Fruit fly (Drosophila melanogaster) whole organism, embryonic: ENCODE data around the gene sosie.

Experiments used
- Ada2b ChIP-seq: fragments of 200-800 bp; sonication (Bioruptor generic); IDR thresholded peaks from 2 replicates; pipeline ENCODE4 v1.3.6; 2022; ENCODE audit warnings: missing biosample characterization, missing genetic modification characterization
- CG10209 ChIP-seq: fragments of 200-800 bp; sonication (Bioruptor generic); optimal IDR thresholded peaks from 3 replicates; lab custom pipeline; 2017; ENCODE audit warnings: missing biosample characterization, mild to moderate bottlenecking, missing genetic modification characterization, missing genetic modification reagents
- CG1024 ChIP-seq: fragments of 200-800 bp; sonication (Bioruptor generic); IDR thresholded peaks from 2 replicates; pipeline ENCODE4 v1.3.6; 2022; ENCODE audit warnings: missing biosample characterization, missing genetic modification characterization
- CG14965 ChIP-seq: fragments of 200-800 bp; sonication (Bioruptor generic); optimal IDR thresholded peaks from 2 replicates; lab custom pipeline; 2016; ENCODE audit warnings: missing biosample characterization, missing genetic modification characterization, borderline replicate concordance
- CG15514 ChIP-seq: fragments of 200-800 bp; sonication (Bioruptor generic); optimal IDR thresholded peaks from 3 replicates; lab custom pipeline; 2017; ENCODE audit warnings: missing biosample characterization, missing genetic modification characterization, mild to moderate bottlenecking, moderate library complexity, missing genetic modification reagents
- CG16813 ChIP-seq: fragments of 200-800 bp; sonication (Bioruptor generic); IDR thresholded peaks from 3 replicates; pipeline ENCODE4 v1.3.6; 2022; ENCODE audit warnings: missing biosample characterization, missing genetic modification characterization; ENCODE audit not compliant: partially characterized antibody
- CG33213 ChIP-seq: fragments of 200-800 bp; sonication (Bioruptor generic); optimal IDR thresholded peaks from 3 replicates; lab custom pipeline; 2016; ENCODE audit warnings: missing biosample characterization, missing genetic modification characterization
- CG34376 ChIP-seq: fragments of 200-800 bp; sonication (Bioruptor generic); optimal IDR thresholded peaks from 2 replicates; lab custom pipeline; 2018; ENCODE audit warnings: missing biosample characterization, mild to moderate bottlenecking, missing genetic modification characterization
- CG43689 ChIP-seq: fragments of 200-800 bp; sonication (Bioruptor generic); IDR thresholded peaks from 2 replicates; pipeline ENCODE4 v1.3.6; 2022; ENCODE audit warnings: missing biosample characterization, missing genetic modification characterization
- CG6791 ChIP-seq: fragments of 200-800 bp; sonication (Bioruptor generic); IDR thresholded peaks from 3 replicates; pipeline ENCODE4 v1.3.6; 2022; ENCODE audit warnings: missing biosample characterization, missing genetic modification characterization; ENCODE audit not compliant: partially characterized antibody
- CG7745 ChIP-seq: fragments of 200-800 bp; sonication (Bioruptor generic); optimal IDR thresholded peaks from 2 replicates; lab custom pipeline; 2018; ENCODE audit warnings: missing biosample characterization, mild to moderate bottlenecking, missing genetic modification characterization, moderate library complexity
- CG7963 ChIP-seq: fragments of 200-800 bp; sonication (Bioruptor generic); IDR thresholded peaks from 3 replicates; pipeline ENCODE4 v1.3.6; 2022; ENCODE audit warnings: missing biosample characterization, missing genetic modification characterization; ENCODE audit not compliant: partially characterized antibody
- Dref ChIP-seq: fragments of 200-800 bp; sonication (Bioruptor generic); IDR thresholded peaks from 2 replicates; pipeline ENCODE4 v1.3.6; 2022; ENCODE audit warnings: missing biosample characterization, missing genetic modification characterization
- Fer2 ChIP-seq: fragments of 200-800 bp; sonication (Bioruptor generic); optimal IDR thresholded peaks from 2 replicates; lab custom pipeline; 2018; ENCODE audit warnings: missing biosample characterization, mild to moderate bottlenecking, missing genetic modification characterization, moderate library complexity
- Hr3 ChIP-seq: fragments of 200-800 bp; sonication (Bioruptor generic); optimal IDR thresholded peaks from 3 replicates; lab custom pipeline; 2016; ENCODE audit warnings: missing biosample characterization, missing genetic modification characterization
- Hr39 ChIP-seq: fragments of >200 bp; optimal IDR thresholded peaks from 2 replicates; lab custom pipeline; 2017
- Jarid2 ChIP-seq: fragments of 200-800 bp; sonication (Bioruptor generic); optimal IDR thresholded peaks from 3 replicates; lab custom pipeline; 2017; ENCODE audit warnings: mild to moderate bottlenecking, missing biosample characterization, missing genetic modification reagents, missing genetic modification characterization
- MBD-R2 ChIP-seq: fragments of 200-800 bp; sonication (Bioruptor generic); IDR thresholded peaks from 2 replicates; pipeline ENCODE4 v1.3.6; 2022; ENCODE audit warnings: missing biosample characterization, missing genetic modification characterization
- NC2β ChIP-seq: fragments of 200-800 bp; sonication (Bioruptor generic); optimal IDR thresholded peaks from 2 replicates; lab custom pipeline; 2016; ENCODE audit warnings: missing biosample characterization, missing genetic modification characterization
- PHDP ChIP-seq: fragments of 200-800 bp; sonication (Bioruptor generic); optimal IDR thresholded peaks from 3 replicates; lab custom pipeline; 2018; ENCODE audit warnings: missing biosample characterization, mild to moderate bottlenecking, missing genetic modification characterization, moderate library complexity
- Pdp1 ChIP-seq, 2 experiments: fragments of 200-800 bp; sonication (Bioruptor generic); optimal IDR thresholded peaks; 3 replicates each; lab custom pipeline; 2016; ENCODE audit warnings: missing biosample characterization in 2 of 2, missing genetic modification characterization in 2 of 2, mild to moderate bottlenecking in 1 of 2, moderate library complexity in 1 of 2
- Scr ChIP-seq: fragments of 200-800 bp; sonication (Bioruptor generic); IDR thresholded peaks from 2 replicates; pipeline ENCODE4 v1.3.6; 2022; ENCODE audit warnings: missing biosample characterization, missing genetic modification characterization; ENCODE audit not compliant: partially characterized antibody
- Sin3A ChIP-seq: fragments of >200 bp; optimal IDR thresholded peaks from 2 replicates; lab custom pipeline; 2018
- Sry-δ ChIP-seq: fragments of 200-800 bp; sonication (Bioruptor generic); optimal IDR thresholded peaks from 2 replicates; lab custom pipeline; 2016; ENCODE audit warnings: missing biosample characterization, missing genetic modification characterization
- Stat92E ChIP-seq, 3 experiments: fragments of >200 bp in 2 of 3; fragments of 200-800 bp in 1 of 3; sonication (Bioruptor generic) in 1 of 3; optimal IDR thresholded peaks; 2 replicates each; lab custom pipeline; 2017 to 2019; ENCODE audit warnings: missing biosample characterization in 3 of 3, missing genetic modification characterization in 3 of 3, mild to moderate bottlenecking in 1 of 3, moderate library complexity in 1 of 3
- Tbp ChIP-seq: fragments of >200 bp; optimal IDR thresholded peaks from 2 replicates; lab custom pipeline; 2018; ENCODE audit warnings: missing biosample characterization, missing genetic modification characterization
- ab ChIP-seq: fragments of 200-800 bp; sonication (Bioruptor generic); optimal IDR thresholded peaks from 2 replicates; lab custom pipeline; 2016; ENCODE audit warnings: missing biosample characterization, missing genetic modification characterization
- ato ChIP-seq: fragments of 200-800 bp; sonication (Bioruptor generic); IDR thresholded peaks from 2 replicates; pipeline ENCODE4 v1.3.6; 2022; ENCODE audit warnings: missing biosample characterization, missing genetic modification characterization; ENCODE audit not compliant: partially characterized antibody
- bbx ChIP-seq: fragments of 200-800 bp; sonication (Bioruptor generic); IDR thresholded peaks from 2 replicates; pipeline ENCODE4 v1.3.6; 2022; ENCODE audit warnings: missing biosample characterization, missing genetic modification characterization; ENCODE audit not compliant: partially characterized antibody
- cas ChIP-seq: fragments of 200-800 bp; sonication (Bioruptor generic); IDR thresholded peaks from 2 replicates; pipeline ENCODE4 v1.3.6; 2022; ENCODE audit warnings: missing biosample characterization, missing genetic modification characterization
- cg ChIP-seq: fragments of 200-800 bp; sonication (Bioruptor generic); optimal IDR thresholded peaks from 3 replicates; lab custom pipeline; 2019; ENCODE audit warnings: missing biosample characterization, mild to moderate bottlenecking, missing genetic modification characterization, moderate library complexity
- crc ChIP-seq: fragments of 200-800 bp; sonication (Bioruptor generic); optimal IDR thresholded peaks from 2 replicates; lab custom pipeline; 2016; ENCODE audit warnings: missing biosample characterization, missing genetic modification characterization
- dmrt11E ChIP-seq: fragments of 200-800 bp; sonication (Bioruptor generic); optimal IDR thresholded peaks from 3 replicates; lab custom pipeline; 2018; ENCODE audit warnings: missing biosample characterization, mild to moderate bottlenecking, missing genetic modification characterization, moderate library complexity
- en ChIP-seq: fragments of 200-800 bp; sonication (Bioruptor generic); optimal IDR thresholded peaks from 2 replicates; lab custom pipeline; 2016; ENCODE audit warnings: missing biosample characterization, missing genetic modification characterization
- eve ChIP-seq, 2 experiments: fragments of >200 bp; optimal IDR thresholded peaks; 2 replicates each; lab custom pipeline; 2017; ENCODE audit warnings: missing biosample characterization in 2 of 2, missing genetic modification characterization in 2 of 2
- hbn ChIP-seq: fragments of 200-800 bp; sonication (Bioruptor generic); IDR thresholded peaks from 2 replicates; pipeline ENCODE4 v1.3.6; 2022; ENCODE audit warnings: missing biosample characterization, missing genetic modification characterization; ENCODE audit not compliant: partially characterized antibody
- insv ChIP-seq, 2 experiments: fragments of 200-800 bp; sonication (Bioruptor generic); optimal IDR thresholded peaks; 3 replicates each; lab custom pipeline; 2016 to 2018; ENCODE audit warnings: missing biosample characterization in 2 of 2, missing genetic modification characterization in 2 of 2
- jing ChIP-seq: fragments of 200-800 bp; sonication (Bioruptor generic); optimal IDR thresholded peaks from 2 replicates; lab custom pipeline; 2018; ENCODE audit warnings: missing biosample characterization, mild to moderate bottlenecking, missing genetic modification characterization
- jumu ChIP-seq: fragments of 200-800 bp; sonication (Bioruptor generic); optimal IDR thresholded peaks from 3 replicates; lab custom pipeline; 2016; ENCODE audit warnings: missing biosample characterization, missing genetic modification characterization
- kni ChIP-seq: fragments of 200-800 bp; sonication (Bioruptor generic); optimal IDR thresholded peaks from 3 replicates; lab custom pipeline; 2017; ENCODE audit warnings: mild to moderate bottlenecking, missing biosample characterization, missing genetic modification reagents, missing genetic modification characterization
- nmo ChIP-seq: fragments of 200-800 bp; sonication (Bioruptor generic); optimal IDR thresholded peaks from 2 replicates; lab custom pipeline; 2018; ENCODE audit warnings: missing biosample characterization, mild to moderate bottlenecking, missing genetic modification characterization, moderate library complexity
- org-1 ChIP-seq: fragments of 200-800 bp; sonication (Bioruptor generic); optimal IDR thresholded peaks from 2 replicates; lab custom pipeline; 2017; ENCODE audit warnings: missing biosample characterization, missing genetic modification characterization
- phol ChIP-seq: fragments of 200-800 bp; sonication (Bioruptor generic); optimal IDR thresholded peaks from 3 replicates; lab custom pipeline; 2018; ENCODE audit warnings: missing biosample characterization, mild to moderate bottlenecking, missing genetic modification characterization, moderate library complexity
- sisA ChIP-seq: fragments of 200-800 bp; sonication (Bioruptor generic); IDR thresholded peaks from 2 replicates; pipeline ENCODE4 v1.3.6; 2022; ENCODE audit warnings: missing biosample characterization, missing genetic modification characterization
- slbo ChIP-seq: fragments of 200-800 bp; sonication (Bioruptor generic); IDR thresholded peaks from 2 replicates; pipeline ENCODE4 v1.3.6; 2022; ENCODE audit warnings: missing biosample characterization, missing genetic modification characterization
- slou ChIP-seq: fragments of 200-800 bp; sonication (Bioruptor generic); optimal IDR thresholded peaks from 3 replicates; lab custom pipeline; 2016; ENCODE audit warnings: missing biosample characterization, missing genetic modification characterization
- so ChIP-seq: fragments of 200-800 bp; sonication (Bioruptor generic); IDR thresholded peaks from 3 replicates; pipeline ENCODE4 v1.3.6; 2022; ENCODE audit warnings: missing biosample characterization, missing genetic modification characterization
- tap ChIP-seq: fragments of 200-800 bp; optimal IDR thresholded peaks from 3 replicates; lab custom pipeline; 2019; ENCODE audit warnings: missing biosample characterization, mild to moderate bottlenecking, missing genetic modification characterization, moderate library complexity
- tna ChIP-seq: fragments of 200-800 bp; sonication (Bioruptor generic); IDR thresholded peaks from 2 replicates; pipeline ENCODE4 v1.3.6; 2022; ENCODE audit warnings: missing biosample characterization, missing genetic modification characterization; ENCODE audit not compliant: partially characterized antibody
- zf30C ChIP-seq: fragments of 200-800 bp; sonication (Bioruptor generic); optimal IDR thresholded peaks from 3 replicates; lab custom pipeline; 2018; ENCODE audit warnings: missing biosample characterization, mild to moderate bottlenecking, missing genetic modification characterization

Gene sosie

dm6 chr3R:24799503-24799902 is 34.2 kb upstream of the sosie start, which contains the start of gene Ude (continued):
- TF ChIP-seq kni (GFP tag; lab: Kevin White, UChicago) (no peak), so (GFP tag; lab: Robert Waterston, UW) (0 out of 3 replicates have a peak, but pooled peaks have one; percentile 39), phol (tag; lab: Kevin White, UChicago) (no peak), Pdp1 (GFP tag; optimal IDR thresholded peaks at IDR 0.05; lab: Kevin White, UChicago) (peak in 1 of 2 experiments; percentile 47), ab (GFP tag; lab: Kevin White, UChicago) (no peak), PHDP (tag; lab: Kevin White, UChicago) (peak; percentile 41), slou (GFP tag; lab: Kevin White, UChicago) (no peak), CG16813 (GFP tag; lab: Robert Waterston, UW) (no peak), bbx (GFP tag; lab: Robert Waterston, UW) (0 out of 2 replicates have a peak, but pooled peaks have one; percentile 12), nmo (no peak), Stat92E (GFP tag; optimal IDR thresholded peaks at IDR 0.05; lab: Kevin White, UChicago) (no peak), cas (GFP tag; lab: Robert Waterston, UW) (no peak), hbn (GFP tag; lab: Robert Waterston, UW) (no peak), Fer2 (no peak), Hr3 (GFP tag; lab: Kevin White, UChicago) (no peak), org-1 (GFP tag; lab: Kevin White, UChicago) (no peak), crc (GFP tag; lab: Kevin White, UChicago) (no peak), sisA (GFP tag; lab: Robert Waterston, UW) (no peak), en (GFP tag; lab: Kevin White, UChicago) (no peak), jing (GFP tag; lab: Kevin White, UChicago) (no peak), CG1024 (GFP tag; lab: Robert Waterston, UW) (no peak), MBD-R2 (no peak), NC2β (no peak), Ada2b (GFP tag; lab: Robert Waterston, UW) (no peak), tap (tag; lab: Kevin White, UChicago) (no peak), CG7745 (tag; lab: Kevin White, UChicago) (peak; percentile 56), Jarid2 (GFP tag; lab: Kevin White, UChicago) (no peak), zf30C (no peak), dmrt11E (tag; lab: Kevin White, UChicago) (no peak), CG43689 (GFP tag; lab: Robert Waterston, UW) (no peak), CG14965 (GFP tag; lab: Kevin White, UChicago) (no peak)

- TF ChIP-seq Scr (GFP tag; lab: Robert Waterston, UW) (peak; percentile 90), Sry-δ (GFP tag; lab: Kevin White, UChicago) (peak; percentile 97), Dref (GFP tag; lab: Robert Waterston, UW) (peak; percentile 92), insv (GFP tag; optimal IDR thresholded peaks at IDR 0.05; lab: Kevin White, UChicago) (no peak), CG7963 (peak; percentile 75), cg (GFP tag; lab: Kevin White, UChicago) (no peak), eve (GFP tag; optimal IDR thresholded peaks at IDR 0.05; lab: Kevin White, UChicago) (no peak), CG15514 (GFP tag; lab: Kevin White, UChicago) (peak; percentile 77), CG6791 (GFP tag; lab: Robert Waterston, UW) (peak; percentile 93), ato (GFP tag; lab: Robert Waterston, UW) (peak; percentile 84), CG33213 (GFP tag; lab: Kevin White, UChicago) (peak; percentile 25), slbo (GFP tag; lab: Robert Waterston, UW) (peak; percentile 30; the same call in 1 of the 2 replicates), Hr39 (lab: Kevin White, UChicago) (no peak), CG16813 (GFP tag; lab: Robert Waterston, UW) (peak; percentile 73), tna (GFP tag; lab: Robert Waterston, UW) (peak; percentile 78), Tbp (GFP tag; lab: Kevin White, UChicago) (no peak), CG10209 (GFP tag; lab: Kevin White, UChicago) (no peak), jumu (GFP tag; lab: Kevin White, UChicago) (peak; percentile 30), Sin3A (peak; percentile 59), CG34376 (GFP tag; lab: Kevin White, UChicago) (no peak), Stat92E (GFP tag; optimal IDR thresholded peaks at IDR 0.05; lab: Kevin White, UChicago) (peak in 1 of 3 experiments; percentile 70)
These were observed 28.7 kb upstream of the sosie start, which contains the start of gene polybromo for dm6 chr3R:24805048-24805447. Gene polybromo (minus strand): TSS chr3R:24805259.
